Fruit fly (Drosophila melanogaster) whole organism, prepupa: ENCODE measurements around the gene CG5969.

ENCODE experiments used
- dsx ChIP-seq: fragments of 200-800 bp; optimal IDR thresholded peaks from 3 replicates; lab custom pipeline; 2019; ENCODE audit warnings: missing biosample characterization, mild to moderate bottlenecking, missing genetic modification characterization, moderate library complexity; ENCODE audit not compliant: poor library complexity, severe bottlenecking
- topi ChIP-seq: fragments of 200-800 bp; sonication (Bioruptor generic); optimal IDR thresholded peaks from 3 replicates; lab custom pipeline; 2016; ENCODE audit warnings: missing biosample characterization, missing genetic modification characterization

- TF ChIP-seq topi (GFP tag; lab: Kevin White, UChicago) (no peak), dsx (no peak)
Observed at dm6 chr3L:20427449-20427848, 46.1 kb upstream of the CG5969 start, which contains the start of gene CG5274.
